Fruit fly (Drosophila melanogaster): Measurements from ENCODE around the gene Polr2A.

The Polr2A gene

dm6 chrX:11616496-11616952 lies 46.4 kb upstream of the Polr2A start:
- TF ChIP-seq gcm (GFP tag; optimal IDR thresholded peaks at IDR 0.05) (no peak), Trl (optimal IDR thresholded peaks at IDR 0.05) (peak; percentile 63 to 85), Trl (GFP tag; optimal IDR thresholded peaks at IDR 0.05) (no peak), cg (GFP tag; optimal IDR thresholded peaks at IDR 0.05) (peak; percentile 76), Aef1 (GFP tag; IDR thresholded peaks at IDR 0.05) (0 out of 3 replicates have a peak, but pooled peaks have one; percentile 44), ftz-f1 (GFP tag; optimal IDR thresholded peaks at IDR 0.05) (peak; percentile 95), CG12155 (GFP tag; optimal IDR thresholded peaks at IDR 0.05) (no peak), CG1603 (tag; optimal IDR thresholded peaks at IDR 0.05) (no peak), zen2 (GFP tag; IDR thresholded peaks at IDR 0.05; ENCODE audit: partially characterized antibody) (no peak), cad (GFP tag; optimal IDR thresholded peaks at IDR 0.05) (no peak), CG18011 (GFP tag; optimal IDR thresholded peaks at IDR 0.05) (no peak), Six4 (GFP tag; optimal IDR thresholded peaks at IDR 0.05) (no peak), CG4617 (GFP tag; optimal IDR thresholded peaks at IDR 0.05; ENCODE audit: borderline replicate concordance) (peak; percentile 27), inv (GFP tag; IDR thresholded peaks at IDR 0.05; ENCODE audit: partially characterized antibody) (no peak), tll (GFP tag; optimal IDR thresholded peaks at IDR 0.05) (no peak), sqz (GFP tag; optimal IDR thresholded peaks at IDR 0.05) (peak; percentile 70), scrt (GFP tag; optimal IDR thresholded peaks at IDR 0.05) (no peak), corto (GFP tag; optimal IDR thresholded peaks at IDR 0.05) (no peak), CG7786 (GFP tag; optimal IDR thresholded peaks at IDR 0.05) (no peak), CG13624 (GFP tag; optimal IDR thresholded peaks at IDR 0.05) (no peak), ttk (GFP tag; IDR thresholded peaks at IDR 0.05) (no peak), nom (GFP tag; optimal IDR thresholded peaks at IDR 0.05) (peak; percentile 49), CG7556 (GFP tag; optimal IDR thresholded peaks at IDR 0.05) (no peak), CG11504 (tag; optimal IDR thresholded peaks at IDR 0.05) (no peak), stwl (tag; optimal IDR thresholded peaks at IDR 0.05) (no peak), sc (optimal IDR thresholded peaks at IDR 0.05) (no peak), sc (GFP tag; optimal IDR thresholded peaks at IDR 0.05) (no peak), NC2β (GFP tag; optimal IDR thresholded peaks at IDR 0.05) (no peak), zfh1 (GFP tag; IDR thresholded peaks at IDR 0.05) (no peak), CG7839 (tag; optimal IDR thresholded peaks at IDR 0.05) (no peak), wdn (GFP tag; IDR thresholded peaks at IDR 0.05) (no peak), CG4360 (GFP tag; IDR thresholded peaks at IDR 0.05) (peak; percentile 91), bsh (GFP tag; optimal IDR thresholded peaks at IDR 0.05) (peak in 1 of 2 experiments; percentile 37), Drgx (GFP tag; IDR thresholded peaks at IDR 0.05) (0 out of 2 replicates have a peak, but pooled peaks have one; percentile 15), hbn (GFP tag; IDR thresholded peaks at IDR 0.05; ENCODE audit: partially characterized antibody) (no peak), Dll (GFP tag; IDR thresholded peaks at IDR 0.05; ENCODE audit: partially characterized antibody) (no peak), CG4854 (GFP tag; optimal IDR thresholded peaks at IDR 0.05) (no peak), CG3281 (GFP tag; optimal IDR thresholded peaks at IDR 0.05) (no peak), vnd (GFP tag; IDR thresholded peaks at IDR 0.05; ENCODE audit: partially characterized antibody) (no peak), CG11085 (GFP tag; IDR thresholded peaks at IDR 0.05) (no peak), crol (GFP tag; IDR thresholded peaks at IDR 0.05) (peak; percentile 88), Elba2 (GFP tag; optimal IDR thresholded peaks at IDR 0.05) (no peak), Awh (GFP tag; IDR thresholded peaks at IDR 0.05) (no peak)

All from whole organism, embryonic.